Fruit fly (Drosophila melanogaster): Measurements from ENCODE around the gene CG2129.

DNA sequence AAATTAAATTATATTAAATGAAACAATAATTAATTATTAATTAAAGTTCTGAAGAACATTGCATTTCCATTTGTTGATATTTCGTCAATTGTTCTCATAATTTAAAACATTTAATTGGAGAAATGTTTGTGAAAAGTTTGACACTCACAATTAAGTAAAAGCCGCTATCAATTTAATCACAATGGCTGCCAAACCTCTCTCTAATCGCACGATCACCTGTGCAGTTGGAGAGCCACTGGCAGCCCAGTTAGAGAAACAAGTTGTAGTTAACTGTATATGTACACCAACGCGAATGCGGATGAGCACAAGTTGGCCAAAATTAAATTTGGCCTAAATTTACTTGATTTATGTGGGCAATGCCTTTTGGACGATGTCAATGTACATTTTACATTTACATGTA, 46.6 kb downstream of the CG2129 start:
- TF ChIP-seq Crg-1 (GFP tag; optimal IDR thresholded peaks at IDR 0.05): no peak
- no peak for TF ChIP-seq pad (GFP tag; optimal IDR thresholded peaks at IDR 0.05)
- TF ChIP-seq cic (GFP tag; optimal IDR thresholded peaks at IDR 0.05): no peak
- no peak for TF ChIP-seq cnc (optimal IDR thresholded peaks at IDR 0.05)
- TF ChIP-seq kay (GFP tag; ENCODE audit: borderline replicate concordance): no peak
- TF ChIP-seq CG33017 (tag; optimal IDR thresholded peaks at IDR 0.05): no peak
- no peak for TF ChIP-seq ovo (GFP tag; optimal IDR thresholded peaks at IDR 0.05)
- no peak for TF ChIP-seq CG7101 (tag; optimal IDR thresholded peaks at IDR 0.05)
- TF ChIP-seq CG1620 (GFP tag; optimal IDR thresholded peaks at IDR 0.05): no peak
- TF ChIP-seq bab1 (GFP tag; optimal IDR thresholded peaks at IDR 0.05): no peak
- no peak for TF ChIP-seq toe (GFP tag; optimal IDR thresholded peaks at IDR 0.05)
- no peak for TF ChIP-seq Hr96 (GFP tag; optimal IDR thresholded peaks at IDR 0.05)
- no peak for TF ChIP-seq CG12768 (GFP tag; optimal IDR thresholded peaks at IDR 0.05)
